Worm (Caenorhabditis elegans) whole organism, late embryonic: ENCODE measurements around the gene Y47D7A.19.

Experiments
- ceh-18 ChIP-seq: sonication (generic microtip); optimal IDR thresholded peaks from 2 replicates; lab custom pipeline; 2016; ENCODE audit warnings: missing genetic modification characterization, missing compliant biosample characterization
- ets-4 ChIP-seq: sonication (generic microtip); optimal IDR thresholded peaks from 2 replicates; lab custom pipeline; 2016; ENCODE audit warnings: missing genetic modification characterization, missing compliant biosample characterization
- lin-11 ChIP-seq: fragments of 200-800 bp; sonication (Bioruptor generic); optimal IDR thresholded peaks from 2 replicates; lab custom pipeline; 2018; ENCODE audit warnings: mild to moderate bottlenecking, missing genetic modification characterization, missing compliant biosample characterization
- nfya-1 ChIP-seq: sonication (generic microtip); optimal IDR thresholded peaks from 2 replicates; lab custom pipeline; 2017; ENCODE audit warnings: missing genetic modification characterization, mild to moderate bottlenecking, missing compliant biosample characterization, antibody characterized with exemption, moderate library complexity
- sdc-2 ChIP-seq: sonication (generic microtip); optimal IDR thresholded peaks from 2 replicates; lab custom pipeline; 2016; ENCODE audit warnings: missing genotype, missing genetic modification characterization, missing compliant biosample characterization

- no peak for TF ChIP-seq sdc-2 (tag; lab: Kevin White, UChicago)
- TF ChIP-seq ets-4 (tag; lab: Kevin White, UChicago): no peak
- no peak for TF ChIP-seq ceh-18 (tag; lab: Kevin White, UChicago)
- TF ChIP-seq lin-11: no peak
- TF ChIP-seq nfya-1 (tag; lab: Kevin White, UChicago): no peak
These were observed 23.5 kb downstream of the Y47D7A.19 start for ce11 chrV:4447637-4448036.
